Fruit fly (Drosophila melanogaster) whole organism, embryonic: ENCODE results near the gene nudE.

Experiments
- Asciz ChIP-seq: fragments of 200-800 bp; sonication (Bioruptor generic); optimal IDR thresholded peaks from 2 replicates; lab custom pipeline; 2017; ENCODE audit warnings: missing biosample characterization, mild to moderate bottlenecking, missing genetic modification characterization, missing genetic modification reagents
- B-H1 ChIP-seq: fragments of 200-800 bp; sonication (Bioruptor generic); IDR thresholded peaks from 3 replicates; pipeline ENCODE4 v1.3.6; 2022; ENCODE audit warnings: missing biosample characterization, missing genetic modification characterization
- Blimp-1 ChIP-seq: fragments of 200-800 bp; sonication (Bioruptor generic); optimal IDR thresholded peaks from 3 replicates; lab custom pipeline; 2018; ENCODE audit warnings: missing biosample characterization, missing genetic modification characterization, mild to moderate bottlenecking, moderate library complexity, missing genetic modification reagents
- CG10147 ChIP-seq: fragments of 200-800 bp; sonication (Bioruptor generic); optimal IDR thresholded peaks from 2 replicates; lab custom pipeline; 2019; ENCODE audit warnings: missing biosample characterization, mild to moderate bottlenecking, missing genetic modification characterization, moderate library complexity
- CG10979 ChIP-seq: fragments of 200-800 bp; sonication (Bioruptor generic); optimal IDR thresholded peaks from 2 replicates; lab custom pipeline; 2018; ENCODE audit warnings: missing biosample characterization, mild to moderate bottlenecking, missing genetic modification characterization, moderate library complexity
- CG11504 ChIP-seq: fragments of 200-800 bp; sonication (Bioruptor generic); optimal IDR thresholded peaks from 3 replicates; lab custom pipeline; 2019; ENCODE audit warnings: missing biosample characterization, mild to moderate bottlenecking, missing genetic modification characterization, moderate library complexity
- CG11723 ChIP-seq: fragments of 200-800 bp; sonication (Bioruptor generic); optimal IDR thresholded peaks from 2 replicates; lab custom pipeline; 2017; ENCODE audit warnings: missing biosample characterization, mild to moderate bottlenecking, missing genetic modification characterization
- CG12299 ChIP-seq: fragments of 200-800 bp; sonication (Bioruptor generic); optimal IDR thresholded peaks from 2 replicates; lab custom pipeline; 2018; ENCODE audit warnings: missing biosample characterization, mild to moderate bottlenecking, missing genetic modification characterization
- CG15269 ChIP-seq: fragments of 200-800 bp; sonication (Bioruptor generic); optimal IDR thresholded peaks from 2 replicates; lab custom pipeline; 2018; ENCODE audit warnings: missing biosample characterization, mild to moderate bottlenecking, missing genetic modification characterization, moderate library complexity
- CG15479 ChIP-seq: fragments of 200-800 bp; sonication (Bioruptor generic); optimal IDR thresholded peaks from 3 replicates; lab custom pipeline; 2019; ENCODE audit warnings: missing biosample characterization, mild to moderate bottlenecking, missing genetic modification characterization, moderate library complexity
- CG1602 ChIP-seq: fragments of 200-800 bp; sonication (Bioruptor generic); optimal IDR thresholded peaks from 3 replicates; lab custom pipeline; 2016; ENCODE audit warnings: missing biosample characterization, missing genetic modification characterization
- CG17359 ChIP-seq: fragments of 200-800 bp; sonication (Bioruptor generic); optimal IDR thresholded peaks from 3 replicates; lab custom pipeline; 2018; ENCODE audit warnings: missing biosample characterization, mild to moderate bottlenecking, missing genetic modification characterization, moderate library complexity
- CG2129 ChIP-seq: fragments of 200-800 bp; sonication (Bioruptor generic); IDR thresholded peaks from 2 replicates; pipeline ENCODE4 v1.3.6; 2022; ENCODE audit warnings: missing biosample characterization, missing genetic modification characterization; ENCODE audit not compliant: partially characterized antibody
- CG2199 ChIP-seq: fragments of 200-800 bp; sonication (Bioruptor generic); IDR thresholded peaks from 3 replicates; pipeline ENCODE4 v1.3.6; 2022; ENCODE audit warnings: missing biosample characterization, missing genetic modification characterization
- CG2678 ChIP-seq: fragments of 200-800 bp; sonication (Bioruptor generic); optimal IDR thresholded peaks from 3 replicates; lab custom pipeline; 2019; ENCODE audit warnings: missing biosample characterization, mild to moderate bottlenecking, missing genetic modification characterization, moderate library complexity
- CG30403 ChIP-seq: fragments of 200-800 bp; sonication (Bioruptor generic); optimal IDR thresholded peaks from 3 replicates; lab custom pipeline; 2016; ENCODE audit warnings: missing biosample characterization, missing genetic modification characterization
- CG3838 ChIP-seq: fragments of 200-800 bp; sonication (Bioruptor generic); optimal IDR thresholded peaks from 3 replicates; lab custom pipeline; 2016; ENCODE audit warnings: missing biosample characterization, missing genetic modification characterization
- CG42726 ChIP-seq: fragments of 200-800 bp; sonication (Bioruptor generic); IDR thresholded peaks from 2 replicates; pipeline ENCODE4 v1.3.6; 2022; ENCODE audit warnings: missing biosample characterization, missing genetic modification characterization; ENCODE audit not compliant: partially characterized antibody
- CG6175 ChIP-seq: fragments of 200-800 bp; sonication (Bioruptor generic); IDR thresholded peaks from 3 replicates; pipeline ENCODE4 v1.3.6; 2022; ENCODE audit warnings: missing biosample characterization, missing genetic modification characterization
- CG7357 ChIP-seq: fragments of 200-800 bp; sonication (Bioruptor generic); IDR thresholded peaks from 3 replicates; pipeline ENCODE4 v1.3.6; 2022; ENCODE audit warnings: missing biosample characterization, missing genetic modification characterization
- CG8281 ChIP-seq: fragments of 200-800 bp; sonication (Bioruptor generic); optimal IDR thresholded peaks from 2 replicates; lab custom pipeline; 2018; ENCODE audit warnings: missing biosample characterization, mild to moderate bottlenecking, missing genetic modification characterization, moderate library complexity
- CG9215 ChIP-seq: fragments of 200-800 bp; sonication (Bioruptor generic); IDR thresholded peaks from 2 replicates; pipeline ENCODE4 v1.3.6; 2022; ENCODE audit warnings: missing biosample characterization, missing genetic modification characterization
- CG9817 ChIP-seq: fragments of 200-800 bp; sonication (Bioruptor generic); optimal IDR thresholded peaks from 2 replicates; lab custom pipeline; 2018; ENCODE audit warnings: missing biosample characterization, mild to moderate bottlenecking, missing genetic modification characterization, moderate library complexity
- D ChIP-seq, 2 experiments: fragments of 200-800 bp in 1 of 2; fragments of >200 bp in 1 of 2; sonication (Bioruptor generic) in 1 of 2; optimal IDR thresholded peaks; 2 replicates in 1 of 2; 3 replicates in 1 of 2; lab custom pipeline; 2017; ENCODE audit warnings: mild to moderate bottlenecking in 1 of 2, missing biosample characterization in 1 of 2, missing genetic modification characterization in 1 of 2, missing genetic modification reagents in 1 of 2
- Dp ChIP-seq: fragments of 200-800 bp; sonication (Bioruptor generic); optimal IDR thresholded peaks from 2 replicates; lab custom pipeline; 2018; ENCODE audit warnings: missing biosample characterization, mild to moderate bottlenecking, missing genetic modification characterization, moderate library complexity
- Eip74EF ChIP-seq, 2 experiments: fragments of 200-800 bp in 1 of 2; fragments of >200 bp in 1 of 2; sonication (Bioruptor generic) in 1 of 2; optimal IDR thresholded peaks; 2 replicates each; lab custom pipeline; 2017 to 2019; ENCODE audit warnings: missing biosample characterization in 2 of 2, missing genetic modification characterization in 2 of 2, mild to moderate bottlenecking in 1 of 2, moderate library complexity in 1 of 2
- Elba2 ChIP-seq: fragments of 200-800 bp; sonication (Bioruptor generic); optimal IDR thresholded peaks from 3 replicates; lab custom pipeline; 2016; ENCODE audit warnings: missing biosample characterization, missing genetic modification characterization
- Gsc ChIP-seq: fragments of 200-800 bp; sonication (Bioruptor generic); IDR thresholded peaks from 2 replicates; pipeline ENCODE4 v1.3.6; 2022; ENCODE audit warnings: missing biosample characterization, missing genetic modification characterization
- Mes4 ChIP-seq: fragments of 200-800 bp; sonication (Bioruptor generic); optimal IDR thresholded peaks from 2 replicates; lab custom pipeline; 2016; ENCODE audit warnings: missing biosample characterization, missing genetic modification characterization
- Oaz ChIP-seq: fragments of 200-800 bp; sonication (Bioruptor generic); IDR thresholded peaks from 2 replicates; pipeline ENCODE4 v1.3.6; 2022; ENCODE audit warnings: missing biosample characterization, missing genetic modification characterization
- Ravus ChIP-seq: fragments of 200-800 bp; sonication (Bioruptor generic); IDR thresholded peaks from 2 replicates; pipeline ENCODE4 v1.3.6; 2022; ENCODE audit warnings: missing biosample characterization, missing genetic modification characterization
- Side ChIP-seq: fragments of 200-800 bp; sonication (Bioruptor generic); optimal IDR thresholded peaks from 2 replicates; lab custom pipeline; 2016; ENCODE audit warnings: missing biosample characterization, missing genetic modification characterization
- Sin3A ChIP-seq: fragments of >200 bp; optimal IDR thresholded peaks from 2 replicates; lab custom pipeline; 2018
- Spps ChIP-seq: fragments of 200-800 bp; sonication (Bioruptor generic); optimal IDR thresholded peaks from 2 replicates; lab custom pipeline; 2018; ENCODE audit warnings: missing biosample characterization, mild to moderate bottlenecking, missing genetic modification characterization
- Xbp1 ChIP-seq: fragments of 200-800 bp; sonication (Bioruptor generic); optimal IDR thresholded peaks from 3 replicates; lab custom pipeline; 2016; ENCODE audit warnings: missing biosample characterization, mild to moderate bottlenecking, missing genetic modification characterization
- ac ChIP-seq: fragments of 200-800 bp; sonication (Bioruptor generic); optimal IDR thresholded peaks from 3 replicates; lab custom pipeline; 2017; ENCODE audit warnings: missing biosample characterization, mild to moderate bottlenecking, missing genetic modification characterization
- amos ChIP-seq: fragments of 200-800 bp; sonication (Bioruptor generic); IDR thresholded peaks from 2 replicates; pipeline ENCODE4 v1.3.6; 2022; ENCODE audit warnings: missing biosample characterization, missing genetic modification characterization; ENCODE audit not compliant: partially characterized antibody
- ap ChIP-seq: fragments of 200-800 bp; sonication (Bioruptor generic); IDR thresholded peaks from 2 replicates; pipeline ENCODE4 v1.3.6; 2022; ENCODE audit warnings: missing biosample characterization, missing genetic modification characterization
- cas ChIP-seq: fragments of 200-800 bp; sonication (Bioruptor generic); IDR thresholded peaks from 2 replicates; pipeline ENCODE4 v1.3.6; 2022; ENCODE audit warnings: missing biosample characterization, missing genetic modification characterization
- chm ChIP-seq: fragments of 200-800 bp; sonication (Bioruptor generic); IDR thresholded peaks from 2 replicates; pipeline ENCODE4 v1.3.6; 2022; ENCODE audit warnings: missing biosample characterization, missing genetic modification characterization
- ci ChIP-seq: fragments of 200-800 bp; sonication (Bioruptor generic); IDR thresholded peaks from 3 replicates; pipeline ENCODE4 v1.3.6; 2022; ENCODE audit warnings: missing biosample characterization, missing genetic modification characterization
- croc ChIP-seq: fragments of 200-800 bp; sonication (Bioruptor generic); conservative IDR thresholded peaks from 3 replicates; pipeline ENCODE4 v1.3.6; 2022; ENCODE audit warnings: missing biosample characterization, missing genetic modification characterization
- hth ChIP-seq: fragments of >200 bp; optimal IDR thresholded peaks from 2 replicates; lab custom pipeline; 2017; ENCODE audit warnings: inconsistent platforms
- pho ChIP-seq: fragments of 200-800 bp; sonication (Bioruptor generic); optimal IDR thresholded peaks from 2 replicates; lab custom pipeline; 2016; ENCODE audit warnings: missing biosample characterization, missing genetic modification characterization
- sisA ChIP-seq: fragments of 200-800 bp; sonication (Bioruptor generic); IDR thresholded peaks from 2 replicates; pipeline ENCODE4 v1.3.6; 2022; ENCODE audit warnings: missing biosample characterization, missing genetic modification characterization
- sr ChIP-seq: fragments of 200-800 bp; sonication (Bioruptor generic); IDR thresholded peaks from 3 replicates; pipeline ENCODE4 v1.3.6; 2022; ENCODE audit warnings: missing biosample characterization, missing genetic modification characterization
- tll ChIP-seq, 2 experiments: fragments of 200-800 bp in 1 of 2; fragments of >200 bp in 1 of 2; sonication (Bioruptor generic) in 1 of 2; optimal IDR thresholded peaks; 2 replicates each; lab custom pipeline; 2017 to 2019; ENCODE audit warnings: missing biosample characterization in 2 of 2, missing genetic modification characterization in 2 of 2, mild to moderate bottlenecking in 1 of 2, moderate library complexity in 1 of 2
- unc-4 ChIP-seq: fragments of 200-800 bp; sonication (Bioruptor generic); IDR thresholded peaks from 2 replicates; pipeline ENCODE4 v1.3.6; 2022; ENCODE audit warnings: missing biosample characterization, missing genetic modification characterization; ENCODE audit not compliant: partially characterized antibody

The nudE gene

dm6 chr3L:9856430-9857218 is 42.4 kb upstream of the nudE start (continued):
- TF ChIP-seq tll (GFP tag; optimal IDR thresholded peaks at IDR 0.05; lab: Kevin White, UChicago) (peak in 1 of 2 experiments; percentile 21), CG2129 (GFP tag; lab: Robert Waterston, UW) (no peak), D (optimal IDR thresholded peaks at IDR 0.05; lab: Kevin White, UChicago) (no peak), D (GFP tag; optimal IDR thresholded peaks at IDR 0.05; lab: Kevin White, UChicago) (peak; percentile 80), CG42726 (GFP tag; lab: Robert Waterston, UW) (no peak), CG2678 (tag; lab: Kevin White, UChicago) (peak; percentile 90), Dp (GFP tag; lab: Kevin White, UChicago) (no peak), CG17359 (peak; percentile 91), Xbp1 (GFP tag; lab: Kevin White, UChicago) (peak; percentile 78), CG1602 (peak; percentile 76), chm (peak; percentile 75), CG9817 (tag; lab: Kevin White, UChicago) (peak; percentile 63), CG9215 (GFP tag; lab: Robert Waterston, UW) (peak; percentile 59), CG30403 (GFP tag; lab: Kevin White, UChicago) (peak; percentile 61), Ravus (GFP tag; lab: Robert Waterston, UW) (no peak; the same call in none of the 2 replicates), Elba2 (GFP tag; lab: Kevin White, UChicago) (no peak), ap (peak; percentile 76), B-H1 (GFP tag; lab: Robert Waterston, UW) (peak; percentile 59; the same call in 2 of the 3 replicates), Asciz (GFP tag; lab: Kevin White, UChicago) (peak; percentile 83), sisA (GFP tag; lab: Robert Waterston, UW) (peak; percentile 85), CG6175 (GFP tag; lab: Robert Waterston, UW) (0 out of 3 replicates have a peak, but pooled peaks have one; percentile 6), unc-4 (GFP tag; lab: Robert Waterston, UW) (no peak), CG15479 (no peak), CG11723 (peak; percentile 38), Gsc (GFP tag; lab: Robert Waterston, UW) (no peak; the same call in 1 of the 2 replicates), CG10147 (peak; percentile 67), ci (GFP tag; lab: Robert Waterston, UW) (peak; percentile 82; the same call in 1 of the 3 replicates), CG7357 (GFP tag; lab: Robert Waterston, UW) (peak; percentile 56; the same call in 1 of the 3 replicates), CG10979 (peak; percentile 94), amos (GFP tag; lab: Robert Waterston, UW) (no peak), CG11504 (tag; lab: Kevin White, UChicago) (peak; percentile 86), croc (GFP tag; lab: Robert Waterston, UW) (peak; percentile 85), Spps (tag; lab: Kevin White, UChicago) (peak; percentile 92), ac (GFP tag; lab: Kevin White, UChicago) (peak; percentile 80), Eip74EF (GFP tag; optimal IDR thresholded peaks at IDR 0.05; lab: Kevin White, UChicago) (peak in 1 of 2 experiments; percentile 79), CG3838 (GFP tag; lab: Kevin White, UChicago) (no peak), CG15269 (tag; lab: Kevin White, UChicago) (peak; percentile 80), Sin3A (lab: Kevin White, UChicago) (no peak), Oaz (GFP tag; lab: Robert Waterston, UW) (no peak), Blimp-1 (GFP tag; lab: Kevin White, UChicago) (peak; percentile 91), sr (GFP tag; lab: Robert Waterston, UW) (peak; percentile 68; the same call in 2 of the 3 replicates), pho (GFP tag; lab: Kevin White, UChicago) (no peak), CG12299 (tag; lab: Kevin White, UChicago) (peak; percentile 77), Side (GFP tag; lab: Kevin White, UChicago) (no peak), hth (lab: Kevin White, UChicago) (no peak), CG2199 (GFP tag; lab: Robert Waterston, UW) (no peak; the same call in 2 of the 3 replicates), CG8281 (tag; lab: Kevin White, UChicago) (peak; percentile 51), Mes4 (no peak), cas (GFP tag; lab: Robert Waterston, UW) (peak; percentile 54; the same call in 1 of the 2 replicates)
